Worm (Caenorhabditis elegans): ENCODE data around the gene srr-1.
A peak's percentile ranks its signal among the peaks of the same experiment; 100 is the strongest.

ce11 chrV:13022265-13022664 lies 31.3 kb downstream of the srr-1 start:
- peak; percentile 68 for TF ChIP-seq aha-1 (tag)
- TF ChIP-seq unc-62 (GFP tag; optimal IDR thresholded peaks at IDR 0.05 in 1 of 2), result no peak
- TF ChIP-seq unc-62 (tag; optimal IDR thresholded peaks at IDR 0.05), result no peak
- no peak for TF ChIP-seq fos-1 (tag; optimal IDR thresholded peaks at IDR 0.05)
- TF ChIP-seq ama-1 (optimal IDR thresholded peaks at IDR 0.05), result no peak
